Worm (Caenorhabditis elegans) whole organism, midembryonic: ENCODE measurements around the gene oac-15.

Experiments
- T22C8.4 ChIP-seq: fragments of 200-800 bp; sonication (Bioruptor generic); IDR thresholded peaks from 2 replicates; pipeline ENCODE4 v1.3.6; 2022; ENCODE audit warnings: missing genetic modification characterization, missing compliant biosample characterization
- cog-1 ChIP-seq: sonication (generic microtip); optimal IDR thresholded peaks from 2 replicates; lab custom pipeline; 2016; ENCODE audit warnings: missing genetic modification characterization, missing compliant biosample characterization
- flt-1 ChIP-seq: fragments of 200-800 bp; sonication (Bioruptor generic); IDR thresholded peaks from 2 replicates; pipeline ENCODE4 v1.3.6; 2022; ENCODE audit warnings: missing genetic modification characterization, missing compliant biosample characterization
- klf-2 ChIP-seq: fragments of 200-800 bp; sonication (Bioruptor generic); conservative IDR thresholded peaks from 2 replicates; pipeline ENCODE4 v1.3.6; 2022; ENCODE audit warnings: missing genetic modification reagents, missing genetic modification characterization, missing compliant biosample characterization
- med-1 ChIP-seq: sonication (generic microtip); optimal IDR thresholded peaks from 2 replicates; lab custom pipeline; 2017; ENCODE audit warnings: missing genetic modification characterization, mild to moderate bottlenecking, missing compliant biosample characterization, antibody characterized with exemption, missing genetic modification reagents; ENCODE audit not compliant: insufficient read depth
- ref-1 ChIP-seq: fragments of 200-800 bp; sonication (Bioruptor generic); conservative IDR thresholded peaks from 2 replicates; pipeline ENCODE4 v1.3.6; 2022; ENCODE audit warnings: missing genetic modification reagents, missing genetic modification characterization, missing compliant biosample characterization
- tab-1 ChIP-seq: fragments of 200-800 bp; sonication (Bioruptor generic); IDR thresholded peaks from 2 replicates; pipeline ENCODE4 v1.3.6; 2022; ENCODE audit warnings: missing genetic modification characterization, missing compliant biosample characterization
- ztf-23 ChIP-seq: fragments of 200-800 bp; sonication (Bioruptor generic); IDR thresholded peaks from 2 replicates; pipeline ENCODE4 v1.3.6; 2022; ENCODE audit warnings: missing genetic modification reagents, missing genetic modification characterization, missing compliant biosample characterization
- ztf-29 ChIP-seq: fragments of 200-800 bp; sonication (Bioruptor generic); IDR thresholded peaks from 2 replicates; pipeline ENCODE4 v1.3.6; 2022; ENCODE audit warnings: missing genetic modification reagents, missing genetic modification characterization, missing compliant biosample characterization

oac-15 gene

DNA sequence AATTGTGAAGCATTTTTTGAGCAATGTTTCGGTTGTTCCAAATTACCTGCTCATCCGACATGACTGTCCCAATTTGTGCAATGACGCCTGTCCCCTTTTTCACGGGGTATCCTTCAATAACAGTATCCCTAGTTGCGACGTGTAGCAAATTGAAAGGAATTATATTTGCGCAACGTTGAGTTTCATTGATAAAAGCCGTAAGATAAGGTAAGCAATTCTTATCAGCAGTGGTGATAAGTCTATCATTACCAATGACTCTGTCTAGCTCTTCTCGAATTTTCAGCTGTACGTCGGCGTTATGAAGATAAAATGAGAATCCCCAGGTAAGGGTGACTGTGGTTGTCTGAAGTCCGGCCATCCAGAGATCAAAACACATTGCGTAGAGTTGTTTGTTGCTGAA is 35.6 kb downstream of the oac-15 start:
- TF ChIP-seq cog-1 (no peak), T22C8.4 (GFP tag; lab: Robert Waterston, UW) (no peak), klf-2 (GFP tag; lab: Robert Waterston, UW) (no peak), ref-1 (no peak), ztf-29 (GFP tag; lab: Robert Waterston, UW) (no peak), tab-1 (GFP tag; lab: Robert Waterston, UW) (no peak), ztf-23 (GFP tag; lab: Robert Waterston, UW) (no peak), flt-1 (GFP tag; lab: Robert Waterston, UW) (no peak), med-1 (no peak)

DNA sequence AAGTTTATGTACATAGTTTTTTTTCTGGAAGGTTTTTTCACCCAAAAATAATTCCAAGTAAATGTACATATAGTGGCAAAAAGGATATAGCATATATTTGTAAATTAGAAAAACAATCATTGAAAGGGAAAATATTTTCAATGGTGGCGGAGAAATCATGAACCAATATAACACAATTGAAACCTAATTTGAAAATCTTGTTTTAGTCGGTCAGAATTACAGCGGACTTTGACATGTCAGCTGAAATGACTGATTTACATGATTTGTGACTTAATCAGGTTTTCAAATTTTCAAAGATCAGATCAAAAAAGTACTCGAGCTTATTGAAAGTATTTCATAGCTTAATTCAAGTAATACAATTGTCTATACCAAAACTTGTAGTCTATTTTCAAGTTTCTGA is 38.0 kb downstream of the oac-15 start, which contains the start of gene K05D4.9:
K05D4.9 (minus strand) TSS at position 101 of the 400 bp plus-strand sequence.
- TF ChIP-seq cog-1 (no peak), klf-2 (GFP tag; lab: Robert Waterston, UW) (no peak), med-1 (no peak), ztf-29 (GFP tag; lab: Robert Waterston, UW) (no peak), flt-1 (GFP tag; lab: Robert Waterston, UW) (no peak), T22C8.4 (GFP tag; lab: Robert Waterston, UW) (no peak), ref-1 (no peak), tab-1 (GFP tag; lab: Robert Waterston, UW) (no peak), ztf-23 (GFP tag; lab: Robert Waterston, UW) (no peak)

DNA sequence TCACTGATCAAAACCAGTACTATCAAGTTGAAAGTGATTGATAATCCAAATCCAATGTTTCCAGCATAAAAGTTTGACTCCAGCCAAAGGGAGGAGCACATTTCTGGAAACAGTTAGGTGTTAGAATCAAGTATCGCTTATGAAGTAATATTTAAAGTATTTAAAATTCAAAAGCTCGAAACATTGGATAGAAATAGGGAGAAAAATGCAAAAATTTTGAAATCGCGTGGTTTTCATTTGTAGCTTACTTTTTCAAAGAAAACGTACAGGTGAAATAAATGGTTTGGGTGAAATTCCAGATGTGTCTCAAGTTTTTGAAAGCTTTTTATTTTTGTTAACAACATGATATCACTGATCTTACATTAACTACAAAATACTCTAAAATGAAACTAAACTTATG is 40.7 kb downstream of the oac-15 start, which contains the start of gene str-111:
str-111 (minus strand) TSS at position 101 of the 400 bp plus-strand sequence.
- TF ChIP-seq cog-1 (no peak), klf-2 (GFP tag; lab: Robert Waterston, UW) (no peak), ztf-23 (GFP tag; lab: Robert Waterston, UW) (no peak), ztf-29 (GFP tag; lab: Robert Waterston, UW) (no peak), med-1 (no peak), ref-1 (no peak), tab-1 (GFP tag; lab: Robert Waterston, UW) (no peak), T22C8.4 (GFP tag; lab: Robert Waterston, UW) (no peak)

- no peak for TF ChIP-seq klf-2 (GFP tag; lab: Robert Waterston, UW)
- no peak for TF ChIP-seq ref-1
- no peak for TF ChIP-seq flt-1 (GFP tag; lab: Robert Waterston, UW)
- TF ChIP-seq cog-1 = no peak
- TF ChIP-seq ztf-23 (GFP tag; lab: Robert Waterston, UW) = no peak
- TF ChIP-seq T22C8.4 (GFP tag; lab: Robert Waterston, UW) = no peak
- TF ChIP-seq med-1 = no peak
- TF ChIP-seq ztf-29 (GFP tag; lab: Robert Waterston, UW) = no peak
- TF ChIP-seq tab-1 (GFP tag; lab: Robert Waterston, UW) = no peak
Measured at ce11 chrV:16165936-16166335, 43.8 kb downstream of the oac-15 start, which contains the start of gene str-108. TSS of gene str-108 (plus strand) at chrV:16166236.

- TF ChIP-seq T22C8.4 (GFP tag; lab: Robert Waterston, UW) (no peak), klf-2 (GFP tag; lab: Robert Waterston, UW) (no peak), cog-1 (no peak), ztf-23 (GFP tag; lab: Robert Waterston, UW) (no peak), ref-1 (no peak), med-1 (no peak), flt-1 (GFP tag; lab: Robert Waterston, UW) (no peak)
Measured at ce11 chrV:16163719-16164118, 46.0 kb downstream of the oac-15 start, which contains the start of gene F10A3.12. TSS of gene F10A3.12 (plus strand) at chrV:16164019.

ce11 chrV:16162124-16162735 is 47.5 kb downstream of the oac-15 start, which contains the start of the genes str-109 and F10A3.11:
TSS of gene str-109 (minus strand) at chrV:16162224.
TSS of gene F10A3.11 (plus strand) at chrV:16162685.
- no peak for TF ChIP-seq klf-2 (GFP tag; lab: Robert Waterston, UW)
- TF ChIP-seq ztf-23 (GFP tag; lab: Robert Waterston, UW) = no peak
- TF ChIP-seq T22C8.4 (GFP tag; lab: Robert Waterston, UW) = no peak
- no peak for TF ChIP-seq flt-1 (GFP tag; lab: Robert Waterston, UW)
- TF ChIP-seq tab-1 (GFP tag; lab: Robert Waterston, UW) = no peak
- TF ChIP-seq med-1 = no peak
- TF ChIP-seq ztf-29 (GFP tag; lab: Robert Waterston, UW) = no peak
- no peak for TF ChIP-seq cog-1

DNA sequence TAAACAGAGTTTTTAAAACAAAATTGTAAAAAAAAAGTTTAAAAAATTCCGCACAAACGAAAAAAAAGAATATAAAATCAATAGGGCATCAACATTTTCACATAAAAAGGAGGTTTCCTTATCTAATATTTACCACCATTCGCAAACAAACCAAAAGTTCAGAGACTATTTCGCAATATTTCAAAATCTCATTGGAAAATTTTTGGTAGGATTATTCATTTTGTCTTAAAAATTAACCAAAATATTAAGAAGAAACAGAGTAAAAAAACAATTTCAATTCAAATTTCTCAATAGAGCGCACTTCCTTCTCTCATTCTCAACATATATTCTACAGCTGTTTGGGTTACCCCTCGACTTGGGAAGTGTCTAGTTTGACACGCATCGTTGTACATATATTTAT is 49.6 kb downstream of the oac-15 start:
- TF ChIP-seq T22C8.4 (GFP tag; lab: Robert Waterston, UW) (no peak), ztf-23 (GFP tag; lab: Robert Waterston, UW) (no peak), med-1 (no peak), klf-2 (GFP tag; lab: Robert Waterston, UW) (no peak), tab-1 (GFP tag; lab: Robert Waterston, UW) (no peak), ztf-29 (GFP tag; lab: Robert Waterston, UW) (no peak), ref-1 (no peak), cog-1 (no peak), flt-1 (GFP tag; lab: Robert Waterston, UW) (no peak)

ce11 chrV:16159594-16159993 is 50.1 kb downstream of the oac-15 start, which contains the start of gene F10A3.17:
TSS of gene F10A3.17 (minus strand) at chrV:16159694.
- TF ChIP-seq med-1 = no peak
- TF ChIP-seq tab-1 (GFP tag; lab: Robert Waterston, UW) = no peak
- no peak for TF ChIP-seq klf-2 (GFP tag; lab: Robert Waterston, UW)
- no peak for TF ChIP-seq cog-1
- TF ChIP-seq flt-1 (GFP tag; lab: Robert Waterston, UW) = no peak
- no peak for TF ChIP-seq ztf-23 (GFP tag; lab: Robert Waterston, UW)
- TF ChIP-seq T22C8.4 (GFP tag; lab: Robert Waterston, UW) = no peak
- no peak for TF ChIP-seq ref-1
- TF ChIP-seq ztf-29 (GFP tag; lab: Robert Waterston, UW) = no peak

DNA sequence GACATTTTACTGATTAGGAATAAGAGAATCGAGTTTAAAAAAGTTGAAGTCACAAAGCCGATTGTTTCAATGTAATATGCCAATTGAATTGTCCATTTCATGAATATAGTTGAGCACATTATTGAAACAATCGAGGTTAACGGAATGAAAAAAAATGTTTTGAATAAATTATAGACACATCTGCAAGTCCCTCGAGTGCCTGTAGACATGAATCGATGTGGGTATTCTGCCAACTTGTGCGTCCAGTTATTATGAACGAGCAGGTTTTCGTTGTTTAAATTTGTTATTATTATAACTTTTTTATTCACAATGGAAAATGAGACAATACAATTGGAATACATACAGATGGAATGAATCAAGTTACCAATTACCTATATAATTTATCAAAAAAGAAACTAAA is 51.3 kb downstream of the oac-15 start, which contains the start of gene str-99:
str-99 (minus strand) TSS at position 101 of the 400 bp plus-strand sequence.
- TF ChIP-seq tab-1 (GFP tag; lab: Robert Waterston, UW) (no peak), ref-1 (no peak), flt-1 (GFP tag; lab: Robert Waterston, UW) (no peak), T22C8.4 (GFP tag; lab: Robert Waterston, UW) (no peak), ztf-23 (GFP tag; lab: Robert Waterston, UW) (no peak), ztf-29 (GFP tag; lab: Robert Waterston, UW) (no peak), med-1 (no peak), cog-1 (no peak), klf-2 (GFP tag; lab: Robert Waterston, UW) (no peak)
